Fruit fly (Drosophila melanogaster) whole organism, pupa: ENCODE data around the gene nau.

ENCODE experiments used
- CG10348 ChIP-seq: fragments of 200-800 bp; sonication (Bioruptor generic); IDR thresholded peaks from 2 replicates; pipeline ENCODE4 v1.3.6; 2022; ENCODE audit warnings: missing biosample characterization, missing genetic modification characterization
- CG12605 ChIP-seq: fragments of 200-800 bp; sonication (Bioruptor generic); IDR thresholded peaks from 2 replicates; pipeline ENCODE4 v1.3.6; 2022; ENCODE audit warnings: missing biosample characterization, missing genetic modification characterization
- CG13204 ChIP-seq: fragments of 200-800 bp; sonication (Bioruptor generic); optimal IDR thresholded peaks from 2 replicates; lab custom pipeline; 2018; ENCODE audit warnings: missing biosample characterization, mild to moderate bottlenecking, missing genetic modification characterization, moderate library complexity
- CG14655 ChIP-seq: fragments of 200-800 bp; sonication (Bioruptor generic); optimal IDR thresholded peaks from 3 replicates; lab custom pipeline; 2017; ENCODE audit warnings: mild to moderate bottlenecking, missing biosample characterization, missing genetic modification reagents, missing genetic modification characterization
- CG15710 ChIP-seq: fragments of 200-800 bp; sonication (Bioruptor generic); optimal IDR thresholded peaks from 2 replicates; lab custom pipeline; 2018; ENCODE audit warnings: missing biosample characterization, mild to moderate bottlenecking, missing genetic modification characterization, moderate library complexity
- CG17806 ChIP-seq: fragments of 200-800 bp; sonication (Bioruptor generic); optimal IDR thresholded peaks from 2 replicates; lab custom pipeline; 2018; ENCODE audit warnings: missing biosample characterization, mild to moderate bottlenecking, missing genetic modification characterization, moderate library complexity
- CG32121 ChIP-seq: fragments of 200-800 bp; sonication (Bioruptor generic); IDR thresholded peaks from 2 replicates; pipeline ENCODE4 v1.3.6; 2022; ENCODE audit warnings: missing biosample characterization, missing genetic modification characterization
- CG34367 ChIP-seq: fragments of 200-800 bp; sonication (Bioruptor generic); optimal IDR thresholded peaks from 2 replicates; lab custom pipeline; 2018; ENCODE audit warnings: missing biosample characterization, mild to moderate bottlenecking, missing genetic modification characterization
- CG4496 ChIP-seq: fragments of 200-800 bp; sonication (Bioruptor generic); IDR thresholded peaks from 3 replicates; pipeline ENCODE4 v1.3.6; 2022; ENCODE audit warnings: missing biosample characterization, missing genetic modification characterization
- CG8159 ChIP-seq: fragments of 200-800 bp; sonication (Bioruptor generic); optimal IDR thresholded peaks from 3 replicates; lab custom pipeline; 2018; ENCODE audit warnings: missing biosample characterization, mild to moderate bottlenecking, missing genetic modification characterization, moderate library complexity
- CG8301 ChIP-seq: fragments of 200-800 bp; sonication (Bioruptor generic); optimal IDR thresholded peaks from 2 replicates; lab custom pipeline; 2018; ENCODE audit warnings: missing biosample characterization, mild to moderate bottlenecking, missing genetic modification characterization
- CG9948 ChIP-seq: fragments of 200-800 bp; sonication (Bioruptor generic); optimal IDR thresholded peaks from 2 replicates; lab custom pipeline; 2018; ENCODE audit warnings: missing biosample characterization, mild to moderate bottlenecking, missing genetic modification characterization, moderate library complexity
- D1 ChIP-seq: fragments of 200-800 bp; sonication (Bioruptor generic); optimal IDR thresholded peaks from 2 replicates; lab custom pipeline; 2018; ENCODE audit warnings: missing biosample characterization, mild to moderate bottlenecking, missing genetic modification characterization, moderate library complexity
- EcR ChIP-seq: fragments of 200-800 bp; sonication (Bioruptor generic); optimal IDR thresholded peaks from 3 replicates; lab custom pipeline; 2019; ENCODE audit warnings: missing biosample characterization, missing genetic modification characterization, mild to moderate bottlenecking, moderate library complexity, missing genetic modification reagents
- Ets98B ChIP-seq: fragments of 200-800 bp; sonication (Bioruptor generic); IDR thresholded peaks from 2 replicates; pipeline ENCODE4 v1.3.6; 2022; ENCODE audit warnings: missing biosample characterization, missing genetic modification characterization
- Pif1A ChIP-seq: fragments of 200-800 bp; sonication (Bioruptor generic); optimal IDR thresholded peaks from 3 replicates; lab custom pipeline; 2016; ENCODE audit warnings: missing biosample characterization, missing genetic modification characterization
- Pif1B ChIP-seq: fragments of 200-800 bp; sonication (Bioruptor generic); optimal IDR thresholded peaks from 3 replicates; lab custom pipeline; 2016; ENCODE audit warnings: missing biosample characterization, missing genetic modification characterization
- Snoo ChIP-seq: fragments of 200-800 bp; sonication (Bioruptor generic); optimal IDR thresholded peaks from 3 replicates; lab custom pipeline; 2017; ENCODE audit warnings: missing biosample characterization, mild to moderate bottlenecking, missing genetic modification characterization, inconsistent platforms
- fd96Ca ChIP-seq: fragments of 200-800 bp; sonication (Bioruptor generic); IDR thresholded peaks from 3 replicates; pipeline ENCODE4 v1.3.6; 2022; ENCODE audit warnings: missing biosample characterization, missing genetic modification characterization
- gl ChIP-seq: fragments of 200-800 bp; sonication (Bioruptor generic); optimal IDR thresholded peaks from 2 replicates; lab custom pipeline; 2018; ENCODE audit warnings: missing biosample characterization, mild to moderate bottlenecking, missing genetic modification characterization
- rn ChIP-seq: fragments of 200-800 bp; sonication (Bioruptor generic); IDR thresholded peaks from 2 replicates; pipeline ENCODE4 v1.3.6; 2022; ENCODE audit warnings: missing biosample characterization, missing genetic modification characterization

The nau gene

dm6 chr3R:23694579-23695033 is 23.6 kb downstream of the nau start, which contains the start of gene CG10254:
TSS of gene CG10254 (minus strand) at chr3R:23694983.
- TF ChIP-seq CG15710, result no peak
- TF ChIP-seq CG8301 (tag; lab: Kevin White, UChicago), result no peak
- TF ChIP-seq Snoo (tag; lab: Kevin White, UChicago), result no peak
- TF ChIP-seq CG9948 (tag; lab: Kevin White, UChicago), result no peak

- no peak for TF ChIP-seq D1 (tag; lab: Kevin White, UChicago)
- TF ChIP-seq EcR (GFP tag; lab: Kevin White, UChicago), result no peak
- TF ChIP-seq Pif1A (GFP tag; lab: Kevin White, UChicago), result no peak
- TF ChIP-seq CG34367 (tag; lab: Kevin White, UChicago), result no peak
- no peak for TF ChIP-seq CG32121 (GFP tag; lab: Robert Waterston, UW)
- no peak for TF ChIP-seq CG14655 (GFP tag; lab: Kevin White, UChicago)
- TF ChIP-seq CG17806 (tag; lab: Kevin White, UChicago), result no peak
- no peak for TF ChIP-seq Ets98B (GFP tag; lab: Robert Waterston, UW)
- no peak for TF ChIP-seq CG15710
- TF ChIP-seq gl (tag; lab: Kevin White, UChicago), result no peak
- TF ChIP-seq CG12605 (GFP tag; lab: Robert Waterston, UW), result no peak
- no peak for TF ChIP-seq CG8301 (tag; lab: Kevin White, UChicago)
- TF ChIP-seq, all 21 proteins: peak for 0
Observed at dm6 chr3R:23686924-23687323, 31.2 kb downstream of the nau start.

dm6 chr3R:23685955-23686354 is 32.2 kb downstream of the nau start, which contains the start of gene SPE:
TSS of gene SPE (plus strand) at chr3R:23686255.
- no peak for TF ChIP-seq EcR (GFP tag; lab: Kevin White, UChicago)
- TF ChIP-seq CG13204 (GFP tag; lab: Kevin White, UChicago), result no peak
- no peak for TF ChIP-seq CG15710
- TF ChIP-seq CG10348 (GFP tag; lab: Robert Waterston, UW), result no peak
- no peak for TF ChIP-seq CG14655 (GFP tag; lab: Kevin White, UChicago)
- no peak for TF ChIP-seq CG12605 (GFP tag; lab: Robert Waterston, UW)
- no peak for TF ChIP-seq Pif1A (GFP tag; lab: Kevin White, UChicago)
- TF ChIP-seq CG4496 (GFP tag; lab: Robert Waterston, UW), result no peak
- TF ChIP-seq CG9948 (tag; lab: Kevin White, UChicago), result no peak
- TF ChIP-seq D1 (tag; lab: Kevin White, UChicago), result no peak
- no peak for TF ChIP-seq rn (GFP tag; lab: Robert Waterston, UW)
- TF ChIP-seq gl (tag; lab: Kevin White, UChicago), result no peak
- no peak for TF ChIP-seq fd96Ca
- TF ChIP-seq CG34367 (tag; lab: Kevin White, UChicago), result no peak
- TF ChIP-seq Snoo (tag; lab: Kevin White, UChicago), result no peak
- no peak for TF ChIP-seq Ets98B (GFP tag; lab: Robert Waterston, UW)
- TF ChIP-seq CG8301 (tag; lab: Kevin White, UChicago), result no peak

- TF ChIP-seq Pif1B (GFP tag; lab: Kevin White, UChicago), result no peak
- no peak for TF ChIP-seq EcR (GFP tag; lab: Kevin White, UChicago)
- no peak for TF ChIP-seq CG8159
- no peak for TF ChIP-seq Ets98B (GFP tag; lab: Robert Waterston, UW)
- no peak for TF ChIP-seq gl (tag; lab: Kevin White, UChicago)
- TF ChIP-seq CG9948 (tag; lab: Kevin White, UChicago), result no peak
- TF ChIP-seq CG32121 (GFP tag; lab: Robert Waterston, UW), result no peak
- TF ChIP-seq CG14655 (GFP tag; lab: Kevin White, UChicago), result no peak
- no peak for TF ChIP-seq CG17806 (tag; lab: Kevin White, UChicago)
- TF ChIP-seq rn (GFP tag; lab: Robert Waterston, UW), result no peak
- TF ChIP-seq CG13204 (GFP tag; lab: Kevin White, UChicago), result no peak
- no peak for TF ChIP-seq CG8301 (tag; lab: Kevin White, UChicago)
- TF ChIP-seq CG4496 (GFP tag; lab: Robert Waterston, UW), result no peak
- no peak for TF ChIP-seq CG10348 (GFP tag; lab: Robert Waterston, UW)
- TF ChIP-seq fd96Ca, result no peak
- no peak for TF ChIP-seq Snoo (tag; lab: Kevin White, UChicago)
- no peak for TF ChIP-seq CG15710
Observed at dm6 chr3R:23683757-23684156, 34.4 kb downstream of the nau start, which contains the start of gene CG18754. TSS of gene CG18754 (plus strand) at chr3R:23684057.

- no peak for TF ChIP-seq gl (tag; lab: Kevin White, UChicago)
- TF ChIP-seq CG8159, result no peak
- no peak for TF ChIP-seq CG8301 (tag; lab: Kevin White, UChicago)
- no peak for TF ChIP-seq Pif1A (GFP tag; lab: Kevin White, UChicago)
- no peak for TF ChIP-seq CG12605 (GFP tag; lab: Robert Waterston, UW)
- no peak for TF ChIP-seq CG13204 (GFP tag; lab: Kevin White, UChicago)
- TF ChIP-seq CG17806 (tag; lab: Kevin White, UChicago), result no peak
- no peak for TF ChIP-seq Ets98B (GFP tag; lab: Robert Waterston, UW)
- TF ChIP-seq rn (GFP tag; lab: Robert Waterston, UW), result no peak
- no peak for TF ChIP-seq Pif1B (GFP tag; lab: Kevin White, UChicago)
- no peak for TF ChIP-seq CG4496 (GFP tag; lab: Robert Waterston, UW)
- no peak for TF ChIP-seq CG15710
- TF ChIP-seq CG32121 (GFP tag; lab: Robert Waterston, UW), result no peak
- no peak for TF ChIP-seq CG10348 (GFP tag; lab: Robert Waterston, UW)
- no peak for TF ChIP-seq Snoo (tag; lab: Kevin White, UChicago)
- no peak for TF ChIP-seq CG14655 (GFP tag; lab: Kevin White, UChicago)
- no peak for TF ChIP-seq fd96Ca
Observed at dm6 chr3R:23682203-23682602, 36.0 kb downstream of the nau start, which contains the start of gene CG16710. TSS of gene CG16710 (plus strand) at chr3R:23682503.
